Fruit fly (Drosophila melanogaster) whole organism, prepupa: Measurements from ENCODE around the gene TrpRS.

Experiments
- Blimp-1 ChIP-seq: fragments of 200-800 bp; sonication (Bioruptor generic); optimal IDR thresholded peaks from 3 replicates; lab custom pipeline; 2017; ENCODE audit warnings: missing biosample characterization, missing genetic modification characterization, mild to moderate bottlenecking, moderate library complexity, missing genetic modification reagents
- CG11294 ChIP-seq: fragments of 200-800 bp; sonication (Bioruptor generic); IDR thresholded peaks from 2 replicates; pipeline ENCODE4 v1.3.6; 2022; ENCODE audit warnings: missing biosample characterization, missing genetic modification characterization
- CG11762 ChIP-seq: fragments of 200-800 bp; sonication (Bioruptor generic); optimal IDR thresholded peaks from 3 replicates; lab custom pipeline; 2016; ENCODE audit warnings: missing biosample characterization, missing genetic modification characterization; ENCODE audit not compliant: insufficient read depth
- CG1621 ChIP-seq: fragments of 200-800 bp; sonication (Bioruptor generic); optimal IDR thresholded peaks from 3 replicates; lab custom pipeline; 2018; ENCODE audit warnings: missing biosample characterization, mild to moderate bottlenecking, missing genetic modification characterization
- CG16779 ChIP-seq: fragments of 200-800 bp; sonication (Bioruptor generic); optimal IDR thresholded peaks from 3 replicates; lab custom pipeline; 2017; ENCODE audit warnings: missing biosample characterization, mild to moderate bottlenecking, missing genetic modification characterization
- CG4318 ChIP-seq: fragments of 200-800 bp; sonication (Bioruptor generic); optimal IDR thresholded peaks from 3 replicates; lab custom pipeline; 2017; ENCODE audit warnings: missing biosample characterization, mild to moderate bottlenecking, missing genetic modification characterization
- CG6792 ChIP-seq: fragments of 200-800 bp; sonication (Bioruptor generic); optimal IDR thresholded peaks from 3 replicates; lab custom pipeline; 2016; ENCODE audit warnings: missing biosample characterization, missing genetic modification characterization
- CG6854 ChIP-seq: fragments of 200-800 bp; sonication (Bioruptor generic); optimal IDR thresholded peaks from 2 replicates; lab custom pipeline; 2017; ENCODE audit warnings: missing biosample characterization, mild to moderate bottlenecking, missing genetic modification characterization
- CG8319 ChIP-seq: fragments of 200-800 bp; sonication (Bioruptor generic); optimal IDR thresholded peaks from 3 replicates; lab custom pipeline; 2016; ENCODE audit warnings: missing biosample characterization, missing genetic modification characterization
- CG9139 ChIP-seq: fragments of 200-800 bp; sonication (Bioruptor generic); optimal IDR thresholded peaks from 3 replicates; lab custom pipeline; 2017; ENCODE audit warnings: missing biosample characterization, mild to moderate bottlenecking, missing genetic modification characterization
- Eip75B ChIP-seq: fragments of 200-800 bp; sonication (Bioruptor generic); optimal IDR thresholded peaks from 3 replicates; lab custom pipeline; 2016; ENCODE audit warnings: missing biosample characterization, missing genetic modification characterization
- Eip78C ChIP-seq: fragments of 200-800 bp; sonication (Bioruptor generic); peaks from one replicate; lab custom pipeline; 2016; ENCODE audit warnings: missing biosample characterization, missing genetic modification characterization
- Eip93F ChIP-seq: fragments of 200-800 bp; sonication (Bioruptor generic); optimal IDR thresholded peaks from 2 replicates; lab custom pipeline; 2016; ENCODE audit warnings: missing biosample characterization, mild to moderate bottlenecking, missing genetic modification characterization
- Ets21C ChIP-seq: fragments of 200-800 bp; sonication (Bioruptor generic); optimal IDR thresholded peaks from 3 replicates; lab custom pipeline; 2016; ENCODE audit warnings: missing biosample characterization, missing genetic modification characterization
- Met ChIP-seq: fragments of 200-800 bp; sonication (Bioruptor generic); optimal IDR thresholded peaks from 3 replicates; lab custom pipeline; 2016; ENCODE audit warnings: missing biosample characterization, missing genetic modification characterization
- OdsH ChIP-seq: fragments of 200-800 bp; sonication (Bioruptor generic); optimal IDR thresholded peaks from 3 replicates; lab custom pipeline; 2016; ENCODE audit warnings: missing biosample characterization, missing genetic modification characterization
- acj6 ChIP-seq: fragments of 200-800 bp; sonication (Bioruptor generic); optimal IDR thresholded peaks from 3 replicates; lab custom pipeline; 2016; ENCODE audit warnings: missing biosample characterization, missing genetic modification characterization
- eg ChIP-seq: fragments of 200-800 bp; sonication (Bioruptor generic); IDR thresholded peaks from 3 replicates; pipeline ENCODE4 v1.3.6; 2022; ENCODE audit warnings: missing biosample characterization, missing genetic modification characterization
- esn ChIP-seq: fragments of 200-800 bp; sonication (Bioruptor generic); optimal IDR thresholded peaks from 2 replicates; lab custom pipeline; 2016; ENCODE audit warnings: missing biosample characterization, mild to moderate bottlenecking, missing genetic modification characterization, moderate library complexity
- fd59A ChIP-seq: fragments of 200-800 bp; sonication (Bioruptor generic); optimal IDR thresholded peaks from 2 replicates; lab custom pipeline; 2017; ENCODE audit warnings: missing biosample characterization, mild to moderate bottlenecking, missing genetic modification characterization, missing genetic modification reagents
- fkh ChIP-seq: fragments of 200-800 bp; sonication (Bioruptor generic); optimal IDR thresholded peaks from 3 replicates; lab custom pipeline; 2017; ENCODE audit warnings: missing biosample characterization, mild to moderate bottlenecking, missing genetic modification characterization, moderate library complexity
- net ChIP-seq: fragments of 200-800 bp; sonication (Bioruptor generic); optimal IDR thresholded peaks from 3 replicates; lab custom pipeline; 2016; ENCODE audit warnings: missing biosample characterization, missing genetic modification characterization
- salr ChIP-seq, 2 experiments: fragments of 200-800 bp; sonication (Bioruptor generic); optimal IDR thresholded peaks; 3 replicates each; lab custom pipeline; 2016 to 2018; ENCODE audit warnings: missing biosample characterization in 2 of 2, missing genetic modification characterization in 2 of 2, mild to moderate bottlenecking in 1 of 2
- spab ChIP-seq: fragments of 200-800 bp; sonication (Bioruptor generic); optimal IDR thresholded peaks from 2 replicates; lab custom pipeline; 2017; ENCODE audit warnings: missing biosample characterization, mild to moderate bottlenecking, missing genetic modification characterization, missing genetic modification reagents
- ss ChIP-seq, 2 experiments: fragments of 200-800 bp; sonication (Bioruptor generic); optimal IDR thresholded peaks; 2 replicates in 1 of 2; 3 replicates in 1 of 2; lab custom pipeline; 2017 to 2018; ENCODE audit warnings: mild to moderate bottlenecking in 2 of 2, missing biosample characterization in 2 of 2, missing genetic modification characterization in 2 of 2, moderate library complexity in 1 of 2
- topi ChIP-seq: fragments of 200-800 bp; sonication (Bioruptor generic); optimal IDR thresholded peaks from 3 replicates; lab custom pipeline; 2016; ENCODE audit warnings: missing biosample characterization, missing genetic modification characterization

Gene TrpRS

dm6 chr3R:9220064-9220864 is 46.4 kb downstream of the TrpRS start (continued):
- peak; percentile 64 for TF ChIP-seq fkh
- TF ChIP-seq CG4318 (GFP tag; lab: Kevin White, UChicago) = no peak
- peak; percentile 89 for TF ChIP-seq eg
- peak; percentile 42 for TF ChIP-seq fd59A (GFP tag; lab: Kevin White, UChicago)
- TF ChIP-seq CG11762 (GFP tag; lab: Kevin White, UChicago) = peak; percentile 14
- TF ChIP-seq CG8319 (GFP tag; lab: Kevin White, UChicago) = peak; percentile 44
- TF ChIP-seq Eip75B (GFP tag; lab: Kevin White, UChicago) = peak; percentile 75
- peak; percentile 63 for TF ChIP-seq net (GFP tag; lab: Kevin White, UChicago)
- TF ChIP-seq CG9139 = peak; percentile 75
- TF ChIP-seq CG6792 (GFP tag; lab: Kevin White, UChicago) = peak; percentile 71
- TF ChIP-seq spab = peak; percentile 51
- peak; percentile 74 for TF ChIP-seq Met (GFP tag; lab: Kevin White, UChicago)
- peak; percentile 93 for TF ChIP-seq Eip78C (GFP tag; lab: Kevin White, UChicago)
- TF ChIP-seq, all 60 proteins: peak for 54

dm6 chr3R:9217607-9218006 is 49.1 kb downstream of the TrpRS start:
- no peak for TF ChIP-seq CG4318 (GFP tag; lab: Kevin White, UChicago)
- TF ChIP-seq Ets21C = no peak
- TF ChIP-seq ss (GFP tag; optimal IDR thresholded peaks at IDR 0.05; lab: Kevin White, UChicago) = no peak
- TF ChIP-seq spab = no peak
- no peak for TF ChIP-seq CG6854 (GFP tag; lab: Kevin White, UChicago)
- no peak for TF ChIP-seq Eip75B (GFP tag; lab: Kevin White, UChicago)
- TF ChIP-seq OdsH (GFP tag; lab: Kevin White, UChicago) = no peak
- no peak for TF ChIP-seq topi (GFP tag; lab: Kevin White, UChicago)
- TF ChIP-seq esn (GFP tag; lab: Kevin White, UChicago) = no peak
- no peak for TF ChIP-seq Eip93F
- TF ChIP-seq CG1621 = no peak
- no peak for TF ChIP-seq CG16779
- no peak for TF ChIP-seq CG8319 (GFP tag; lab: Kevin White, UChicago)
- TF ChIP-seq eg = no peak
- no peak for TF ChIP-seq CG11294 (GFP tag; lab: Robert Waterston, UW)
- no peak for TF ChIP-seq acj6

- TF ChIP-seq Blimp-1 (GFP tag; lab: Kevin White, UChicago) (peak; percentile 86), salr (GFP tag; optimal IDR thresholded peaks at IDR 0.05; lab: Kevin White, UChicago) (no peak), Eip93F (no peak), CG4318 (GFP tag; lab: Kevin White, UChicago) (no peak)
Measured at dm6 chr3R:9215551-9215950, 51.2 kb downstream of the TrpRS start.
